Worm (Caenorhabditis elegans) whole organism, young adult: ENCODE measurements around the gene twk-20.

Experiments used
- B0019.2 ChIP-seq: fragments of 200-800 bp; sonication (Bioruptor generic); conservative IDR thresholded peaks from 2 replicates; pipeline ENCODE4 v1.3.6; 2022; ENCODE audit warnings: missing genetic modification reagents, missing genetic modification characterization, missing compliant biosample characterization
- C06A6.2 ChIP-seq: fragments of 200-800 bp; sonication (Bioruptor generic); conservative IDR thresholded peaks from 2 replicates; pipeline ENCODE4 v1.3.6; 2022; ENCODE audit warnings: missing genetic modification characterization, missing compliant biosample characterization
- F23B12.7 ChIP-seq: sonication (generic microtip); optimal IDR thresholded peaks from 2 replicates; lab custom pipeline; 2017; ENCODE audit warnings: missing genetic modification characterization, mild to moderate bottlenecking, missing compliant biosample characterization, antibody characterized with exemption, moderate library complexity; ENCODE audit not compliant: insufficient read depth
- F39B2.1 ChIP-seq: fragments of 200-800 bp; sonication (Bioruptor generic); IDR thresholded peaks from 2 replicates; pipeline ENCODE4 v1.3.6; 2022; ENCODE audit warnings: missing genetic modification reagents, missing genetic modification characterization, missing compliant biosample characterization
- F49E8.2 ChIP-seq: sonication (generic microtip); optimal IDR thresholded peaks from 3 replicates; lab custom pipeline; 2017; ENCODE audit warnings: missing genetic modification characterization, mild to moderate bottlenecking, missing compliant biosample characterization, antibody characterized with exemption, moderate library complexity; ENCODE audit not compliant: insufficient read depth
- Y53G8AR.9 ChIP-seq: fragments of 200-800 bp; sonication (Bioruptor generic); conservative IDR thresholded peaks from 2 replicates; pipeline ENCODE4 v1.3.6; 2022; ENCODE audit warnings: missing genetic modification reagents, missing genetic modification characterization, missing compliant biosample characterization
- Y95B8A.8 ChIP-seq: fragments of 200-800 bp; sonication (Bioruptor generic); IDR thresholded peaks from 2 replicates; pipeline ENCODE4 v1.3.6; 2022; ENCODE audit warnings: missing genetic modification reagents, missing genetic modification characterization, missing compliant biosample characterization
- akir-1 ChIP-seq: fragments of 200-800 bp; sonication (Bioruptor generic); optimal IDR thresholded peaks from 2 replicates; lab custom pipeline; 2018; ENCODE audit warnings: mild to moderate bottlenecking, missing genetic modification characterization, moderate library complexity, missing compliant biosample characterization
- aptf-2 ChIP-seq: fragments of 200-800 bp; sonication (Bioruptor generic); conservative IDR thresholded peaks from 2 replicates; pipeline ENCODE4 v1.3.6; 2022; ENCODE audit warnings: missing genetic modification reagents, missing genetic modification characterization, missing compliant biosample characterization
- aptf-3 ChIP-seq: fragments of 200-800 bp; sonication (Bioruptor generic); IDR thresholded peaks from 2 replicates; pipeline ENCODE4 v1.3.6; 2022; ENCODE audit warnings: missing genetic modification characterization, missing compliant biosample characterization
- atf-7 ChIP-seq: sonication (generic microtip); optimal IDR thresholded peaks from 2 replicates; lab custom pipeline; 2017; ENCODE audit warnings: mild to moderate bottlenecking, missing genetic modification characterization, missing compliant biosample characterization
- bed-1 ChIP-seq: fragments of 200-800 bp; sonication (Bioruptor generic); IDR thresholded peaks from 2 replicates; pipeline ENCODE4 v1.3.6; 2022; ENCODE audit warnings: missing genetic modification reagents, missing genetic modification characterization, missing compliant biosample characterization
- cebp-2 ChIP-seq: fragments of 200-800 bp; sonication (Bioruptor generic); IDR thresholded peaks from 2 replicates; pipeline ENCODE4 v1.3.6; 2022; ENCODE audit warnings: missing genetic modification characterization, missing compliant biosample characterization
- ceh-100 ChIP-seq: fragments of 200-800 bp; sonication (Bioruptor generic); IDR thresholded peaks from 2 replicates; pipeline ENCODE4 v1.3.6; 2022; ENCODE audit warnings: missing genetic modification reagents, missing genetic modification characterization, missing compliant biosample characterization
- ceh-79 ChIP-seq: sonication (generic microtip); optimal IDR thresholded peaks from 2 replicates; lab custom pipeline; 2017; ENCODE audit warnings: mild to moderate bottlenecking, missing genetic modification characterization, missing compliant biosample characterization
- dox-1 ChIP-seq: fragments of 200-800 bp; sonication (Bioruptor generic); IDR thresholded peaks from 2 replicates; pipeline ENCODE4 v1.3.6; 2022; ENCODE audit warnings: missing genetic modification reagents, missing genetic modification characterization, missing compliant biosample characterization
- egl-44 ChIP-seq: fragments of 200-800 bp; sonication (Bioruptor generic); IDR thresholded peaks from 2 replicates; pipeline ENCODE4 v1.3.6; 2022; ENCODE audit warnings: missing genetic modification reagents, missing genetic modification characterization, missing compliant biosample characterization
- ets-4 ChIP-seq: fragments of 200-800 bp; sonication (Bioruptor generic); optimal IDR thresholded peaks from 2 replicates; lab custom pipeline; 2018; ENCODE audit warnings: mild to moderate bottlenecking, missing genetic modification characterization, missing compliant biosample characterization
- hlh-26 ChIP-seq: fragments of 200-800 bp; sonication (Bioruptor generic); conservative IDR thresholded peaks from 2 replicates; pipeline ENCODE4 v1.3.6; 2022; ENCODE audit warnings: missing genetic modification reagents, missing genetic modification characterization, missing compliant biosample characterization
- hsf-1 ChIP-seq: fragments of 200-800 bp; sonication (Bioruptor generic); IDR thresholded peaks from 2 replicates; pipeline ENCODE4 v1.3.6; 2022; ENCODE audit warnings: missing genetic modification reagents, missing genetic modification characterization, missing compliant biosample characterization
- lag-1 ChIP-seq: fragments of 200-800 bp; sonication (Bioruptor generic); IDR thresholded peaks from 2 replicates; pipeline ENCODE4 v1.3.6; 2022; ENCODE audit warnings: missing genetic modification reagents, missing genetic modification characterization, missing compliant biosample characterization
- lin-26 ChIP-seq: fragments of 200-800 bp; sonication (Bioruptor generic); IDR thresholded peaks from 2 replicates; pipeline ENCODE4 v1.3.6; 2022; ENCODE audit warnings: missing genetic modification reagents, missing genetic modification characterization, missing compliant biosample characterization
- lin-40 ChIP-seq: sonication (generic microtip); optimal IDR thresholded peaks from 2 replicates; lab custom pipeline; 2016; ENCODE audit warnings: missing genetic modification characterization, mild to moderate bottlenecking, missing compliant biosample characterization, missing genotype, missing genetic modification reagents
- lsy-27 ChIP-seq: sonication (generic microtip); optimal IDR thresholded peaks from 2 replicates; lab custom pipeline; 2017; ENCODE audit warnings: missing genetic modification characterization, mild to moderate bottlenecking, missing compliant biosample characterization, antibody characterized with exemption, missing genotype, borderline replicate concordance; ENCODE audit not compliant: insufficient read depth
- madf-3 ChIP-seq: fragments of 200-800 bp; sonication (Bioruptor generic); IDR thresholded peaks from 2 replicates; pipeline ENCODE4 v1.3.6; 2022; ENCODE audit warnings: missing genetic modification reagents, missing genetic modification characterization, missing compliant biosample characterization
- mcd-1 ChIP-seq: fragments of 200-800 bp; sonication (Bioruptor generic); IDR thresholded peaks from 2 replicates; pipeline ENCODE4 v1.3.6; 2022; ENCODE audit warnings: missing genetic modification reagents, missing genetic modification characterization, missing compliant biosample characterization
- nfya-1 ChIP-seq: sonication (generic microtip); optimal IDR thresholded peaks from 2 replicates; lab custom pipeline; 2017; ENCODE audit warnings: antibody characterized with exemption, missing compliant biosample characterization, missing genetic modification characterization, borderline replicate concordance; ENCODE audit not compliant: insufficient read depth
- nhr-179 ChIP-seq: sonication (generic microtip); optimal IDR thresholded peaks from 2 replicates; lab custom pipeline; 2016; ENCODE audit warnings: mild to moderate bottlenecking, missing genetic modification characterization, missing compliant biosample characterization
- nhr-90 ChIP-seq: sonication (generic microtip); optimal IDR thresholded peaks from 2 replicates; lab custom pipeline; 2016; ENCODE audit warnings: missing genotype, mild to moderate bottlenecking, missing genetic modification characterization, missing compliant biosample characterization
- pha-4 ChIP-seq: fragments of 150-350 bp; sonication (generic microtip); optimal IDR thresholded peaks from 2 replicates; lab custom pipeline; 2014; ENCODE audit warnings: missing biosample characterization, missing genetic modification reagents, missing genetic modification characterization
- sdz-38 ChIP-seq: sonication (generic microtip); optimal IDR thresholded peaks from 2 replicates; lab custom pipeline; 2016; ENCODE audit warnings: missing genotype, missing genetic modification characterization, missing compliant biosample characterization
- snpc-3.4 ChIP-seq: sonication (generic microtip); optimal IDR thresholded peaks from 2 replicates; lab custom pipeline; 2017; ENCODE audit warnings: missing genetic modification characterization, mild to moderate bottlenecking, missing compliant biosample characterization, antibody characterized with exemption, moderate library complexity, missing genotype, missing genetic modification reagents
- zim-3 ChIP-seq: sonication (generic microtip); optimal IDR thresholded peaks from 2 replicates; lab custom pipeline; 2017; ENCODE audit warnings: mild to moderate bottlenecking, missing genetic modification characterization, moderate library complexity, missing compliant biosample characterization
- ztf-26 ChIP-seq: sonication (generic microtip); optimal IDR thresholded peaks from 2 replicates; lab custom pipeline; 2017; ENCODE audit warnings: missing genetic modification characterization, missing compliant biosample characterization

The twk-20 gene

ce11 chrX:13637526-13637925, 2.2 kb upstream of the twk-20 start:
- TF ChIP-seq F39B2.1 (GFP tag; lab: Robert Waterston, UW) (no peak), ceh-100 (GFP tag; lab: Robert Waterston, UW) (no peak), ztf-26 (tag; lab: Kevin White, UChicago) (no peak), hlh-26 (GFP tag; lab: Robert Waterston, UW) (no peak), aptf-3 (GFP tag; lab: Robert Waterston, UW) (no peak)
- TF ChIP-seq, all 124 proteins: peak for 0

ce11 chrX:13638351-13638958, 1.2 kb upstream of the twk-20 start:
- TF ChIP-seq madf-3 (GFP tag; lab: Robert Waterston, UW) (0 out of 2 replicates have a peak, but pooled peaks have one; percentile 40), sdz-38 (tag; lab: Kevin White, UChicago) (no peak)

- no peak for TF ChIP-seq egl-44
Observed at ce11 chrX:13644884-13645283, 5.2 kb downstream of the twk-20 start.

- TF ChIP-seq F39B2.1 (GFP tag; lab: Robert Waterston, UW) (no peak), atf-7 (no peak), zim-3 (tag; lab: Kevin White, UChicago) (no peak), Y95B8A.8 (GFP tag; lab: Robert Waterston, UW) (no peak), lin-40 (tag; lab: Kevin White, UChicago) (no peak), pha-4 (no peak), lsy-27 (tag; lab: Kevin White, UChicago) (no peak), nfya-1 (tag; lab: Kevin White, UChicago) (no peak), ceh-79 (no peak), snpc-3.4 (tag; lab: Kevin White, UChicago) (no peak), akir-1 (GFP tag; lab: Kevin White, UChicago) (no peak), F49E8.2 (tag; lab: Kevin White, UChicago) (no peak), cebp-2 (GFP tag; lab: Robert Waterston, UW) (no peak), bed-1 (no peak), aptf-2 (no peak), mcd-1 (GFP tag; lab: Robert Waterston, UW) (no peak), nhr-179 (tag; lab: Kevin White, UChicago) (no peak)
- TF ChIP-seq, all 124 proteins: peak for 0
Observed at ce11 chrX:13646798-13647197, 7.1 kb downstream of the twk-20 start, which contains the start of gene acr-9. Gene acr-9 (minus strand): TSS chrX:13646898.

- no peak for TF ChIP-seq lag-1 (GFP tag; lab: Robert Waterston, UW)
- no peak for TF ChIP-seq nfya-1 (tag; lab: Kevin White, UChicago)
- TF ChIP-seq nhr-90 (tag; lab: Kevin White, UChicago) = no peak
- TF ChIP-seq ceh-100 (GFP tag; lab: Robert Waterston, UW) = no peak
- TF ChIP-seq dox-1 (GFP tag; lab: Robert Waterston, UW) = no peak
- no peak for TF ChIP-seq B0019.2
- no peak for TF ChIP-seq lin-26 (GFP tag; lab: Robert Waterston, UW)
- no peak for TF ChIP-seq ets-4 (GFP tag; lab: Kevin White, UChicago)
- no peak for TF ChIP-seq F23B12.7
- TF ChIP-seq C06A6.2 (GFP tag; lab: Robert Waterston, UW) = no peak
- no peak for TF ChIP-seq Y53G8AR.9 (GFP tag; lab: Robert Waterston, UW)
- TF ChIP-seq hsf-1 (GFP tag; lab: Robert Waterston, UW) = no peak
Observed at ce11 chrX:13647305-13647704, 7.6 kb downstream of the twk-20 start, which contains the start of gene C40C9.3. Gene C40C9.3 (plus strand): TSS chrX:13647605.
